Fruit fly (Drosophila melanogaster) whole organism, embryonic: ENCODE data around the gene CG15528.
A peak's percentile ranks its signal among the peaks of the same experiment; 100 is the strongest.

Experiments used
- Aef1 ChIP-seq: fragments of 200-800 bp; sonication (Bioruptor generic); IDR thresholded peaks from 3 replicates; pipeline ENCODE4 v1.3.6; 2022; ENCODE audit warnings: missing biosample characterization, missing genetic modification characterization
- Atf-2 ChIP-seq: fragments of 200-800 bp; sonication (Bioruptor generic); optimal IDR thresholded peaks from 2 replicates; lab custom pipeline; 2016; ENCODE audit warnings: missing biosample characterization, missing genetic modification characterization
- Bteb2 ChIP-seq: fragments of 200-800 bp; sonication (Bioruptor generic); optimal IDR thresholded peaks from 2 replicates; lab custom pipeline; 2016; ENCODE audit warnings: missing biosample characterization, missing genetic modification characterization
- CG10209 ChIP-seq: fragments of 200-800 bp; sonication (Bioruptor generic); optimal IDR thresholded peaks from 3 replicates; lab custom pipeline; 2017; ENCODE audit warnings: missing biosample characterization, mild to moderate bottlenecking, missing genetic modification characterization, missing genetic modification reagents
- CG11247 ChIP-seq: fragments of 200-800 bp; sonication (Bioruptor generic); IDR thresholded peaks from 2 replicates; pipeline ENCODE4 v1.3.6; 2022; ENCODE audit warnings: missing biosample characterization, missing genetic modification characterization
- CG11560 ChIP-seq: fragments of 200-800 bp; sonication (Bioruptor generic); IDR thresholded peaks from 3 replicates; pipeline ENCODE4 v1.3.6; 2022; ENCODE audit warnings: missing biosample characterization, missing genetic modification characterization
- CG12659 ChIP-seq: fragments of 200-800 bp; sonication (Bioruptor generic); optimal IDR thresholded peaks from 3 replicates; lab custom pipeline; 2017; ENCODE audit warnings: mild to moderate bottlenecking, missing biosample characterization, missing genetic modification reagents, missing genetic modification characterization
- CG12744 ChIP-seq: fragments of 200-800 bp; sonication (Bioruptor generic); optimal IDR thresholded peaks from 2 replicates; lab custom pipeline; 2016; ENCODE audit warnings: missing biosample characterization, missing genetic modification characterization
- CG13424 ChIP-seq: fragments of 200-800 bp; sonication (Bioruptor generic); optimal IDR thresholded peaks from 2 replicates; lab custom pipeline; 2019; ENCODE audit warnings: missing biosample characterization, mild to moderate bottlenecking, missing genetic modification characterization, moderate library complexity
- CG16779 ChIP-seq: fragments of 200-800 bp; sonication (Bioruptor generic); IDR thresholded peaks from 2 replicates; pipeline ENCODE4 v1.3.6; 2022; ENCODE audit warnings: missing biosample characterization, missing genetic modification characterization
- CG30020 ChIP-seq: fragments of 200-800 bp; optimal IDR thresholded peaks from 2 replicates; lab custom pipeline; 2019; ENCODE audit warnings: missing biosample characterization, mild to moderate bottlenecking, missing genetic modification characterization, moderate library complexity
- CG30431 ChIP-seq: fragments of 200-800 bp; sonication (Bioruptor generic); optimal IDR thresholded peaks from 2 replicates; lab custom pipeline; 2017; ENCODE audit warnings: missing biosample characterization, missing genetic modification characterization
- CG32767 ChIP-seq: fragments of 200-800 bp; sonication (Bioruptor generic); IDR thresholded peaks from 2 replicates; pipeline ENCODE4 v1.3.6; 2022; ENCODE audit warnings: missing biosample characterization, missing genetic modification characterization
- CG8478 ChIP-seq: fragments of >200 bp; optimal IDR thresholded peaks from 2 replicates; lab custom pipeline; 2018
- CG9215 ChIP-seq: fragments of 200-800 bp; sonication (Bioruptor generic); IDR thresholded peaks from 2 replicates; pipeline ENCODE4 v1.3.6; 2022; ENCODE audit warnings: missing biosample characterization, missing genetic modification characterization
- CG9932 ChIP-seq: fragments of 200-800 bp; sonication (Bioruptor generic); IDR thresholded peaks from 2 replicates; pipeline ENCODE4 v1.3.6; 2022; ENCODE audit warnings: missing biosample characterization, missing genetic modification characterization
- CrebB ChIP-seq: fragments of 200-800 bp; sonication (Bioruptor generic); optimal IDR thresholded peaks from 3 replicates; lab custom pipeline; 2018; ENCODE audit warnings: missing biosample characterization, mild to moderate bottlenecking, missing genetic modification characterization
- Dad ChIP-seq: fragments of 200-800 bp; sonication (Bioruptor generic); optimal IDR thresholded peaks from 3 replicates; lab custom pipeline; 2016; ENCODE audit warnings: missing biosample characterization, missing genetic modification characterization
- Dfd ChIP-seq, 2 experiments: fragments of >200 bp; optimal IDR thresholded peaks; 2 replicates each; lab custom pipeline; 2017; ENCODE audit warnings: missing biosample characterization in 2 of 2, missing genetic modification characterization in 2 of 2
- ERR ChIP-seq: fragments of 200-800 bp; sonication (Bioruptor generic); optimal IDR thresholded peaks from 2 replicates; lab custom pipeline; 2016; ENCODE audit warnings: missing biosample characterization, missing genetic modification characterization
- Gug ChIP-seq: fragments of 200-800 bp; sonication (Bioruptor generic); IDR thresholded peaks from 4 replicates; pipeline ENCODE4 v1.3.6; 2022; ENCODE audit warnings: missing biosample characterization, missing genetic modification characterization
- HmgD ChIP-seq: fragments of 200-800 bp; sonication (Bioruptor generic); optimal IDR thresholded peaks from 3 replicates; lab custom pipeline; 2016; ENCODE audit warnings: missing biosample characterization, missing genetic modification characterization
- Hr78 ChIP-seq, 2 experiments: fragments of 200-800 bp in 1 of 2; fragments of >200 bp in 1 of 2; sonication (Bioruptor generic) in 1 of 2; optimal IDR thresholded peaks; 2 replicates each; lab custom pipeline; 2017 to 2019; ENCODE audit warnings: missing biosample characterization in 2 of 2, missing genetic modification characterization in 2 of 2, mild to moderate bottlenecking in 1 of 2, moderate library complexity in 1 of 2
- Hsf ChIP-seq: fragments of 200-800 bp; sonication (Bioruptor generic); optimal IDR thresholded peaks from 3 replicates; lab custom pipeline; 2016; ENCODE audit warnings: missing biosample characterization, missing genetic modification characterization
- MESR4 ChIP-seq: fragments of 200-800 bp; sonication (Bioruptor generic); optimal IDR thresholded peaks from 2 replicates; lab custom pipeline; 2018; ENCODE audit warnings: missing biosample characterization, mild to moderate bottlenecking, missing genetic modification characterization, moderate library complexity
- Mad ChIP-seq: fragments of 200-800 bp; sonication (Bioruptor generic); optimal IDR thresholded peaks from 2 replicates; lab custom pipeline; 2016; ENCODE audit warnings: missing biosample characterization, missing genetic modification characterization
- Mes4 ChIP-seq: fragments of 200-800 bp; sonication (Bioruptor generic); optimal IDR thresholded peaks from 2 replicates; lab custom pipeline; 2016; ENCODE audit warnings: missing biosample characterization, missing genetic modification characterization
- NC2β ChIP-seq: fragments of 200-800 bp; sonication (Bioruptor generic); optimal IDR thresholded peaks from 2 replicates; lab custom pipeline; 2016; ENCODE audit warnings: missing biosample characterization, missing genetic modification characterization
- NFAT ChIP-seq: fragments of 200-800 bp; sonication (Bioruptor generic); IDR thresholded peaks from 2 replicates; pipeline ENCODE4 v1.3.6; 2022; ENCODE audit warnings: missing biosample characterization, missing genetic modification characterization
- PHDP ChIP-seq: fragments of 200-800 bp; sonication (Bioruptor generic); optimal IDR thresholded peaks from 3 replicates; lab custom pipeline; 2018; ENCODE audit warnings: missing biosample characterization, mild to moderate bottlenecking, missing genetic modification characterization, moderate library complexity
- Ptx1 ChIP-seq: fragments of 200-800 bp; sonication (Bioruptor generic); IDR thresholded peaks from 2 replicates; pipeline ENCODE4 v1.3.6; 2022; ENCODE audit warnings: missing biosample characterization, missing genetic modification characterization
- Sry-δ ChIP-seq: fragments of 200-800 bp; sonication (Bioruptor generic); optimal IDR thresholded peaks from 2 replicates; lab custom pipeline; 2016; ENCODE audit warnings: missing biosample characterization, missing genetic modification characterization
- ap ChIP-seq: fragments of 200-800 bp; sonication (Bioruptor generic); IDR thresholded peaks from 2 replicates; pipeline ENCODE4 v1.3.6; 2022; ENCODE audit warnings: missing biosample characterization, missing genetic modification characterization
- az2 ChIP-seq: fragments of 200-800 bp; sonication (Bioruptor generic); optimal IDR thresholded peaks from 3 replicates; lab custom pipeline; 2016; ENCODE audit warnings: missing biosample characterization, missing genetic modification characterization
- bab2 ChIP-seq: fragments of 200-800 bp; sonication (Bioruptor generic); optimal IDR thresholded peaks from 2 replicates; lab custom pipeline; 2016; ENCODE audit warnings: missing biosample characterization, missing genetic modification characterization
- bbx ChIP-seq: fragments of 200-800 bp; sonication (Bioruptor generic); IDR thresholded peaks from 2 replicates; pipeline ENCODE4 v1.3.6; 2022; ENCODE audit warnings: missing biosample characterization, missing genetic modification characterization; ENCODE audit not compliant: partially characterized antibody
- btn ChIP-seq: fragments of 200-800 bp; sonication (Bioruptor generic); optimal IDR thresholded peaks from 2 replicates; lab custom pipeline; 2016; ENCODE audit warnings: missing biosample characterization, missing genetic modification characterization
- corto ChIP-seq: fragments of 200-800 bp; sonication (Bioruptor generic); optimal IDR thresholded peaks from 2 replicates; lab custom pipeline; 2016; ENCODE audit warnings: missing biosample characterization, mild to moderate bottlenecking, missing genetic modification characterization, moderate library complexity
- dmrt11E ChIP-seq: fragments of 200-800 bp; sonication (Bioruptor generic); optimal IDR thresholded peaks from 3 replicates; lab custom pipeline; 2018; ENCODE audit warnings: missing biosample characterization, mild to moderate bottlenecking, missing genetic modification characterization, moderate library complexity
- ewg ChIP-seq: fragments of 200-800 bp; sonication (Bioruptor generic); optimal IDR thresholded peaks from 3 replicates; lab custom pipeline; 2017; ENCODE audit warnings: mild to moderate bottlenecking, missing biosample characterization, missing genetic modification reagents, missing genetic modification characterization
- gcm ChIP-seq: fragments of 200-800 bp; sonication (Bioruptor generic); optimal IDR thresholded peaks from 2 replicates; lab custom pipeline; 2019; ENCODE audit warnings: missing biosample characterization, mild to moderate bottlenecking, missing genetic modification characterization, moderate library complexity
- gsb-n ChIP-seq: fragments of 200-800 bp; sonication (Bioruptor generic); optimal IDR thresholded peaks from 3 replicates; lab custom pipeline; 2018; ENCODE audit warnings: missing biosample characterization, mild to moderate bottlenecking, missing genetic modification characterization
- hbn ChIP-seq: fragments of 200-800 bp; sonication (Bioruptor generic); IDR thresholded peaks from 2 replicates; pipeline ENCODE4 v1.3.6; 2022; ENCODE audit warnings: missing biosample characterization, missing genetic modification characterization; ENCODE audit not compliant: partially characterized antibody
- jing ChIP-seq: fragments of 200-800 bp; sonication (Bioruptor generic); optimal IDR thresholded peaks from 2 replicates; lab custom pipeline; 2018; ENCODE audit warnings: missing biosample characterization, mild to moderate bottlenecking, missing genetic modification characterization
- kah ChIP-seq: fragments of 200-800 bp; sonication (Bioruptor generic); optimal IDR thresholded peaks from 2 replicates; lab custom pipeline; 2018; ENCODE audit warnings: missing biosample characterization, mild to moderate bottlenecking, missing genetic modification characterization
- kni ChIP-seq: fragments of 200-800 bp; sonication (Bioruptor generic); optimal IDR thresholded peaks from 3 replicates; lab custom pipeline; 2017; ENCODE audit warnings: mild to moderate bottlenecking, missing biosample characterization, missing genetic modification reagents, missing genetic modification characterization
- lov ChIP-seq, 2 experiments: fragments of 200-800 bp in 1 of 2; fragments of >200 bp in 1 of 2; sonication (Bioruptor generic) in 1 of 2; IDR thresholded peaks in 1 of 2; optimal IDR thresholded peaks in 1 of 2; 2 replicates in 1 of 2; 3 replicates in 1 of 2; pipeline versions ENCODE4 v1.3.6 to Lab custom; 2017 to 2022; ENCODE audit warnings: missing biosample characterization in 1 of 2, missing genetic modification characterization in 1 of 2
- sna ChIP-seq: fragments of 200-800 bp; sonication (Bioruptor generic); IDR thresholded peaks from 2 replicates; pipeline ENCODE4 v1.3.6; 2022; ENCODE audit warnings: missing biosample characterization, missing genetic modification characterization; ENCODE audit not compliant: partially characterized antibody
- tgo ChIP-seq: fragments of 200-800 bp; sonication (Bioruptor generic); IDR thresholded peaks from 3 replicates; pipeline ENCODE4 v1.3.6; 2022; ENCODE audit warnings: missing biosample characterization, missing genetic modification characterization
- vnd ChIP-seq: fragments of 200-800 bp; sonication (Bioruptor generic); IDR thresholded peaks from 3 replicates; pipeline ENCODE4 v1.3.6; 2022; ENCODE audit warnings: missing biosample characterization, missing genetic modification characterization; ENCODE audit not compliant: partially characterized antibody
- zfh2 ChIP-seq: fragments of 200-800 bp; sonication (Bioruptor generic); optimal IDR thresholded peaks from 2 replicates; lab custom pipeline; 2016; ENCODE audit warnings: missing biosample characterization, missing genetic modification characterization

CG15528 gene

DNA sequence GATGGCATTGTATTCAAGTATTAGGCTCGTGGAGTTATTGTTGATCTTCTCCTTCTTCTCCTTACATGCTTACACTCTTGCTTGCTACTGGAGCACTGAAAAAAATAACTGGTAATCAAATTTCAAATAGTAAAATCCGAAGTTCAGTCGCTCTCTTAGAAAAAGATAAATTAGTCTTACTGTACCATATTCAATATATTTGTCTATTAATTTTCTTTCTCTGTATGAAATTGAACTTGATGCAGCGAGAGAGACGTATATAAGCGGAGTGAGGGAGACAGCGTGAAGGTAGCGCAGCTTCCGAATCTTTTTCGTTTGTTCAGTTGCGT is 9.2 kb upstream of the CG15528 start (continued):
- TF ChIP-seq Dad (GFP tag; lab: Kevin White, UChicago) (peak; percentile 83), CG10209 (peak; percentile 67), ERR (peak; percentile 77), tgo (GFP tag; lab: Robert Waterston, UW) (peak; percentile 89), bbx (GFP tag; lab: Robert Waterston, UW) (no peak), Bteb2 (GFP tag; lab: Kevin White, UChicago) (peak; percentile 17), MESR4 (GFP tag; lab: Kevin White, UChicago) (no peak), sna (no peak), Hsf (GFP tag; lab: Kevin White, UChicago) (peak; percentile 81), bab2 (GFP tag; lab: Kevin White, UChicago) (peak; percentile 87), zfh2 (GFP tag; lab: Kevin White, UChicago) (peak; percentile 38), Hr78 (GFP tag; optimal IDR thresholded peaks at IDR 0.05; lab: Kevin White, UChicago) (peak in 1 of 2 experiments; percentile 76), kah (GFP tag; lab: Kevin White, UChicago) (peak; percentile 86), kni (peak; percentile 49), CG12659 (peak; percentile 60), CG12744 (GFP tag; lab: Kevin White, UChicago) (peak; percentile 50), NFAT (GFP tag; lab: Robert Waterston, UW) (peak; percentile 74), PHDP (tag; lab: Kevin White, UChicago) (peak; percentile 62), vnd (GFP tag; lab: Robert Waterston, UW) (no peak), CG9932 (GFP tag; lab: Robert Waterston, UW) (peak; percentile 68), Sry-δ (GFP tag; lab: Kevin White, UChicago) (peak; percentile 52), Dfd (GFP tag; optimal IDR thresholded peaks at IDR 0.05; lab: Kevin White, UChicago) (no peak), hbn (no peak), HmgD (peak; percentile 58), Atf-2 (GFP tag; lab: Kevin White, UChicago) (peak; percentile 54), CrebB (tag; lab: Kevin White, UChicago) (no peak), CG30020 (tag; lab: Kevin White, UChicago) (peak; percentile 60), Ptx1 (GFP tag; lab: Robert Waterston, UW) (peak; percentile 94), btn (peak; percentile 77), gsb-n (tag; lab: Kevin White, UChicago) (peak; percentile 92), CG9215 (GFP tag; lab: Robert Waterston, UW) (peak; percentile 57), CG13424 (peak; percentile 79), CG32767 (GFP tag; lab: Robert Waterston, UW) (peak; percentile 72), ap (GFP tag; lab: Robert Waterston, UW) (peak; percentile 92), CG16779 (GFP tag; lab: Robert Waterston, UW) (0 out of 2 replicates have a peak, but pooled peaks have one; percentile 59), dmrt11E (tag; lab: Kevin White, UChicago) (peak; percentile 58), NC2β (peak; percentile 50), ewg (GFP tag; lab: Kevin White, UChicago) (peak; percentile 64), CG11560 (tag; lab: Robert Waterston, UW) (0 out of 3 replicates have a peak, but pooled peaks have one; percentile 23), Mad (peak; percentile 50), Mes4 (GFP tag; lab: Kevin White, UChicago) (peak; percentile 64), CG8478 (lab: Kevin White, UChicago) (no peak), Aef1 (peak; percentile 92), corto (GFP tag; lab: Kevin White, UChicago) (peak; percentile 55), CG11247 (GFP tag; lab: Robert Waterston, UW) (peak; percentile 85), az2 (GFP tag; lab: Kevin White, UChicago) (peak; percentile 76), lov (optimal IDR thresholded peaks at IDR 0.05; lab: Kevin White, UChicago) (no peak), lov (GFP tag; IDR thresholded peaks at IDR 0.05; lab: Robert Waterston, UW) (peak; percentile 94), Gug (GFP tag; lab: Robert Waterston, UW) (peak; percentile 83), CG30431 (GFP tag; lab: Kevin White, UChicago) (peak; percentile 42), gcm (GFP tag; lab: Kevin White, UChicago) (peak; percentile 88), jing (GFP tag; lab: Kevin White, UChicago) (peak; percentile 59)
